Fruit fly (Drosophila melanogaster): ENCODE data around the gene CG11555.
A peak's percentile ranks its signal among the peaks of the same experiment; 100 is the strongest.

Gene CG11555

dm6 chr2L:250507-251215, 23.0 kb upstream of the CG11555 start, which contains the start of gene kis (continued):
- TF ChIP-seq MTF-1 (GFP tag; optimal IDR thresholded peaks at IDR 0.05; ENCODE audit: borderline replicate concordance): no peak
- TF ChIP-seq Rx (GFP tag; IDR thresholded peaks at IDR 0.05): no peak
- no peak for TF ChIP-seq CG10321 (GFP tag; IDR thresholded peaks at IDR 0.05)
- no peak for TF ChIP-seq luna (GFP tag; optimal IDR thresholded peaks at IDR 0.05)
- TF ChIP-seq Ssrp (tag; optimal IDR thresholded peaks at IDR 0.05): no peak
- TF ChIP-seq gem (tag; optimal IDR thresholded peaks at IDR 0.05): peak; percentile 43
- no peak for TF ChIP-seq schlank (tag; optimal IDR thresholded peaks at IDR 0.05)
- TF ChIP-seq slp2 (GFP tag; optimal IDR thresholded peaks at IDR 0.05): no peak
- TF ChIP-seq gro (GFP tag; optimal IDR thresholded peaks at IDR 0.05): peak; percentile 76
- TF ChIP-seq sqz (GFP tag; optimal IDR thresholded peaks at IDR 0.05): peak; percentile 65
- no peak for TF ChIP-seq bigmax (GFP tag; optimal IDR thresholded peaks at IDR 0.05)
- TF ChIP-seq HLHmδ (GFP tag; optimal IDR thresholded peaks at IDR 0.05): no peak
- no peak for TF ChIP-seq CG43689 (GFP tag; IDR thresholded peaks at IDR 0.05)
- no peak for TF ChIP-seq insv (GFP tag; optimal IDR thresholded peaks at IDR 0.05)
- no peak for TF ChIP-seq fd102C (GFP tag; optimal IDR thresholded peaks at IDR 0.05)
- TF ChIP-seq Scr (GFP tag; IDR thresholded peaks at IDR 0.05; ENCODE audit: partially characterized antibody): peak; percentile 97
- TF ChIP-seq CG6689 (GFP tag; IDR thresholded peaks at IDR 0.05): no peak
- TF ChIP-seq caup (GFP tag; optimal IDR thresholded peaks at IDR 0.05; ENCODE audit: severe bottlenecking): peak; percentile 49
- peak; percentile 88 for TF ChIP-seq YL-1 (GFP tag; optimal IDR thresholded peaks at IDR 0.05)
- TF ChIP-seq CHES-1-like (GFP tag; optimal IDR thresholded peaks at IDR 0.05): peak; percentile 76
- TF ChIP-seq sd (tag; optimal IDR thresholded peaks at IDR 0.05): peak; percentile 70
- peak; percentile 54 for TF ChIP-seq CG30403 (GFP tag; optimal IDR thresholded peaks at IDR 0.05)
- TF ChIP-seq Bdp1 (GFP tag; optimal IDR thresholded peaks at IDR 0.05): peak; percentile 41
- TF ChIP-seq fru (optimal IDR thresholded peaks at IDR 0.05): no peak
- TF ChIP-seq ro (GFP tag; IDR thresholded peaks at IDR 0.05): no peak
- TF ChIP-seq Taf1 (GFP tag; IDR thresholded peaks at IDR 0.05): no peak
- TF ChIP-seq Camta (GFP tag; optimal IDR thresholded peaks at IDR 0.05): peak; percentile 48
- no peak for TF ChIP-seq CG1602 (GFP tag; optimal IDR thresholded peaks at IDR 0.05)
- TF ChIP-seq Dad (GFP tag; optimal IDR thresholded peaks at IDR 0.05): peak; percentile 43
- TF ChIP-seq CG17359 (tag; optimal IDR thresholded peaks at IDR 0.05): peak; percentile 45
- peak; percentile 17 for TF ChIP-seq exex (tag; optimal IDR thresholded peaks at IDR 0.05)
- TF ChIP-seq CG9876 (GFP tag; optimal IDR thresholded peaks at IDR 0.05): no peak
- peak; percentile 39 for TF ChIP-seq zen (tag; optimal IDR thresholded peaks at IDR 0.05)
- peak; percentile 70 for TF ChIP-seq CG12769 (tag; optimal IDR thresholded peaks at IDR 0.05)
- TF ChIP-seq CG12942 (GFP tag; optimal IDR thresholded peaks at IDR 0.05): peak; percentile 30
- TF ChIP-seq Fer2 (tag; optimal IDR thresholded peaks at IDR 0.05): no peak
- peak; percentile 54 for TF ChIP-seq gfzf (GFP tag; optimal IDR thresholded peaks at IDR 0.05)
- peak; percentile 12 for TF ChIP-seq repo (GFP tag; optimal IDR thresholded peaks at IDR 0.05)
- no peak for TF ChIP-seq seq (GFP tag; IDR thresholded peaks at IDR 0.05)
- TF ChIP-seq CoRest (tag; optimal IDR thresholded peaks at IDR 0.05): peak; percentile 36
- TF ChIP-seq CG2199 (GFP tag; IDR thresholded peaks at IDR 0.05): no peak
- TF ChIP-seq otp (GFP tag; IDR thresholded peaks at IDR 0.05): no peak
- TF ChIP-seq sob (GFP tag; IDR thresholded peaks at IDR 0.05): peak; percentile 64; the same call in 1 of the 2 replicates
- TF ChIP-seq CG9817 (tag; optimal IDR thresholded peaks at IDR 0.05): peak; percentile 36
- peak; percentile 10 for TF ChIP-seq Sox102F (GFP tag; optimal IDR thresholded peaks at IDR 0.05)
- no peak for TF ChIP-seq CG4404 (GFP tag; IDR thresholded peaks at IDR 0.05)
- TF ChIP-seq CG34422 (GFP tag; IDR thresholded peaks at IDR 0.05): peak; percentile 56; the same call in 2 of the 3 replicates
- no peak for TF ChIP-seq Hmx (GFP tag; optimal IDR thresholded peaks at IDR 0.05)
- TF ChIP-seq croc (GFP tag; conservative IDR thresholded peaks at IDR 0.05): no peak
- TF ChIP-seq CG4820 (GFP tag; optimal IDR thresholded peaks at IDR 0.05): no peak
